Worm (Caenorhabditis elegans) whole organism, young adult: ENCODE results near the gene F44A2.7.

Source experiments
- B0336.3 ChIP-seq: fragments of 200-800 bp; sonication (Bioruptor generic); IDR thresholded peaks from 2 replicates; pipeline ENCODE4 v1.3.6; 2022; ENCODE audit warnings: missing genetic modification characterization, missing compliant biosample characterization
- F10E7.11 ChIP-seq: sonication (generic microtip); optimal IDR thresholded peaks from 2 replicates; lab custom pipeline; 2017; ENCODE audit warnings: mild to moderate bottlenecking, missing genetic modification characterization, moderate library complexity, missing compliant biosample characterization
- F52B5.7 ChIP-seq: sonication (generic microtip); optimal IDR thresholded peaks from 2 replicates; lab custom pipeline; 2016; ENCODE audit warnings: mild to moderate bottlenecking, missing genetic modification characterization, missing compliant biosample characterization
- F57C9.4 ChIP-seq: sonication (generic microtip); optimal IDR thresholded peaks from 2 replicates; lab custom pipeline; 2017; ENCODE audit warnings: mild to moderate bottlenecking, missing genetic modification characterization, missing compliant biosample characterization
- T07F8.4 ChIP-seq: sonication (generic microtip); optimal IDR thresholded peaks from 2 replicates; lab custom pipeline; 2016; ENCODE audit warnings: mild to moderate bottlenecking, missing genetic modification characterization, moderate library complexity, missing compliant biosample characterization
- Y53F4B.3 ChIP-seq: fragments of 200-800 bp; sonication (Bioruptor generic); IDR thresholded peaks from 2 replicates; pipeline ENCODE4 v1.3.6; 2022; ENCODE audit warnings: missing genetic modification reagents, missing genetic modification characterization, missing compliant biosample characterization
- ceh-100 ChIP-seq: fragments of 200-800 bp; sonication (Bioruptor generic); IDR thresholded peaks from 2 replicates; pipeline ENCODE4 v1.3.6; 2022; ENCODE audit warnings: missing genetic modification reagents, missing genetic modification characterization, missing compliant biosample characterization
- ceh-27 ChIP-seq: fragments of 200-800 bp; sonication (Bioruptor generic); optimal IDR thresholded peaks from 2 replicates; lab custom pipeline; 2018; ENCODE audit warnings: mild to moderate bottlenecking, missing genetic modification characterization, moderate library complexity, missing compliant biosample characterization
- efl-1 ChIP-seq: fragments of 150-350 bp; optimal IDR thresholded peaks from 2 replicates; lab custom pipeline; 2014; ENCODE audit warnings: missing biosample characterization, missing genetic modification reagents, missing genetic modification characterization
- hlh-26 ChIP-seq: fragments of 200-800 bp; sonication (Bioruptor generic); conservative IDR thresholded peaks from 2 replicates; pipeline ENCODE4 v1.3.6; 2022; ENCODE audit warnings: missing genetic modification reagents, missing genetic modification characterization, missing compliant biosample characterization
- hmg-1.2 ChIP-seq: fragments of 200-800 bp; sonication (Bioruptor generic); IDR thresholded peaks from 2 replicates; pipeline ENCODE4 v1.3.6; 2022; ENCODE audit warnings: missing genetic modification reagents, missing genetic modification characterization, missing compliant biosample characterization
- hmg-20 ChIP-seq: fragments of 200-800 bp; sonication (Bioruptor generic); IDR thresholded peaks from 2 replicates; pipeline ENCODE4 v1.3.6; 2022; ENCODE audit warnings: missing genetic modification reagents, missing genetic modification characterization, missing compliant biosample characterization
- hrde-1 ChIP-seq: sonication (generic microtip); optimal IDR thresholded peaks from 2 replicates; lab custom pipeline; 2016; ENCODE audit warnings: missing genetic modification characterization, mild to moderate bottlenecking, missing compliant biosample characterization, moderate library complexity, missing genotype, missing genetic modification reagents, borderline replicate concordance
- lin-26 ChIP-seq: fragments of 200-800 bp; sonication (Bioruptor generic); IDR thresholded peaks from 2 replicates; pipeline ENCODE4 v1.3.6; 2022; ENCODE audit warnings: missing genetic modification reagents, missing genetic modification characterization, missing compliant biosample characterization
- lir-1 ChIP-seq: fragments of 200-800 bp; sonication (Bioruptor generic); conservative IDR thresholded peaks from 2 replicates; pipeline ENCODE4 v1.3.6; 2022; ENCODE audit warnings: missing genetic modification reagents, missing genetic modification characterization, missing compliant biosample characterization
- lsy-27 ChIP-seq: sonication (generic microtip); optimal IDR thresholded peaks from 2 replicates; lab custom pipeline; 2017; ENCODE audit warnings: missing genetic modification characterization, mild to moderate bottlenecking, missing compliant biosample characterization, antibody characterized with exemption, missing genotype, borderline replicate concordance; ENCODE audit not compliant: insufficient read depth
- mel-28 ChIP-seq: sonication (generic microtip); optimal IDR thresholded peaks from 2 replicates; lab custom pipeline; 2016; ENCODE audit warnings: borderline replicate concordance, mild to moderate bottlenecking, missing genetic modification characterization, missing compliant biosample characterization
- nfya-2 ChIP-seq: fragments of 200-800 bp; sonication (Bioruptor generic); IDR thresholded peaks from 2 replicates; pipeline ENCODE4 v1.3.6; 2022; ENCODE audit warnings: missing genetic modification reagents, missing genetic modification characterization, missing compliant biosample characterization
- pbrm-1 ChIP-seq: fragments of 200-800 bp; sonication (Bioruptor generic); IDR thresholded peaks from 2 replicates; pipeline ENCODE4 v1.3.6; 2022; ENCODE audit warnings: missing genetic modification reagents, missing genetic modification characterization, missing compliant biosample characterization
- rcor-1 ChIP-seq: fragments of 200-800 bp; sonication (Bioruptor generic); IDR thresholded peaks from 2 replicates; pipeline ENCODE4 v1.3.6; 2022; ENCODE audit warnings: missing genetic modification reagents, missing genetic modification characterization, missing compliant biosample characterization
- sdz-38 ChIP-seq: sonication (generic microtip); optimal IDR thresholded peaks from 2 replicates; lab custom pipeline; 2016; ENCODE audit warnings: missing genotype, missing genetic modification characterization, missing compliant biosample characterization
- ztf-26 ChIP-seq: sonication (generic microtip); optimal IDR thresholded peaks from 2 replicates; lab custom pipeline; 2017; ENCODE audit warnings: missing genetic modification characterization, missing compliant biosample characterization

Gene F44A2.7

DNA sequence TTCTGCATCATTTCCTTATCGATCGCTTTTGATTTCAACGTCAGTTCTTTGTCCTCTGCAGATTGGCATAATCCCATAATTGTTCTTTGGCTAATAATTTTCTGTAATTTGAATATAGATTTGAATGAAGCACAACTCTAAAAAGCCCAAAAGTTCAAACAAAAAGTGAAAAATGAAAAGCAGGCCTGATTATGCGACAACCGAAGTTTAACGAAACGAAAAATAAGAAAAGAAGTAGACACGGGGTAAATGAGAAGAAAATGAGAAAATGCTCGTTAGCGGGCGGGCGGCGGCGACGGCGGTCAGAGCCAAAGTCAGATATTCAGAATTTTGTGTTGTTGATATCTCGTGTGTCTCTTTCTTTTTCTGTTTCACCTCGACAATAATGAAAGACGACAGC is 38.4 kb downstream of the F44A2.7 start, which contains the start of gene gpa-3:
Gene gpa-3, minus strand, starts transcription at position 101 of the 400 bp plus-strand sequence.
- TF ChIP-seq F52B5.7 (tag; lab: Kevin White, UChicago) (no peak), F10E7.11 (tag; lab: Kevin White, UChicago) (no peak), F57C9.4 (tag; lab: Kevin White, UChicago) (no peak), lir-1 (GFP tag; lab: Robert Waterston, UW) (no peak), nfya-2 (GFP tag; lab: Robert Waterston, UW) (no peak), efl-1 (GFP tag; lab: Kevin White, UChicago) (no peak)

DNA sequence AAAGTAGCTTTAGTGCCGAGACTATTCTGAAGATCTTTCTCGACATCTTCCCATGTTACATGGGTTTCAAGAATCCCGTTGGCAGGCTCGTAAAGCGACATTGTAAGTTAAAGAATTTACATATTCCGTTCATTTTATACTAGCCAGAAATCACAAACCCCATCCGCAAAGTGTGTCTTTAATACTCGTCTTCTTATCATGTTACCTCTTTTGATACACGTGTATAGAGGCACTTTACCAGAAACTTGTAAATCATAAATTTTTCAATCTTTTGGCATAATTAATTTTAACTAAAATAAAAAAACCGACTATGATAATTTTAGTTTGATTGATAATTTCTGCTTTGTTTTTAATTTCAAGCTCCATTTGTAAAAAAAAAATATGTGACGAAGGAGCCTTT is 49.7 kb downstream of the F44A2.7 start, which contains the start of gene E02C12.6:
Gene E02C12.6, minus strand, starts transcription at position 101 of the 400 bp plus-strand sequence.
- TF ChIP-seq lin-26 (GFP tag; lab: Robert Waterston, UW) (no peak), hrde-1 (tag; lab: Kevin White, UChicago) (no peak), rcor-1 (no peak), hmg-1.2 (GFP tag; lab: Robert Waterston, UW) (no peak), ceh-27 (no peak), mel-28 (tag; lab: Kevin White, UChicago) (no peak), hlh-26 (GFP tag; lab: Robert Waterston, UW) (no peak), pbrm-1 (GFP tag; lab: Robert Waterston, UW) (no peak), sdz-38 (tag; lab: Kevin White, UChicago) (no peak), ztf-26 (tag; lab: Kevin White, UChicago) (no peak), T07F8.4 (tag; lab: Kevin White, UChicago) (no peak), Y53F4B.3 (GFP tag; lab: Robert Waterston, UW) (no peak), hmg-20 (GFP tag; lab: Robert Waterston, UW) (no peak), nfya-2 (GFP tag; lab: Robert Waterston, UW) (no peak), B0336.3 (GFP tag; lab: Robert Waterston, UW) (no peak), ceh-100 (GFP tag; lab: Robert Waterston, UW) (no peak), lsy-27 (tag; lab: Kevin White, UChicago) (no peak)
- TF ChIP-seq, all 124 proteins: peak for 0
